Fruit fly (Drosophila melanogaster): Measurements from ENCODE around the gene Try29F.

dm6 chr2L:8982584-8983302 lies 15.6 kb upstream of the Try29F start:
- no peak for TF ChIP-seq Snoo (tag; optimal IDR thresholded peaks at IDR 0.05)
- no peak for TF ChIP-seq fd96Ca (GFP tag; IDR thresholded peaks at IDR 0.05)
- no peak for TF ChIP-seq CG13204 (GFP tag; optimal IDR thresholded peaks at IDR 0.05)
- TF ChIP-seq CG17806 (tag; optimal IDR thresholded peaks at IDR 0.05), result no peak
- TF ChIP-seq CG34367 (tag; optimal IDR thresholded peaks at IDR 0.05), result no peak
- TF ChIP-seq gl (tag; optimal IDR thresholded peaks at IDR 0.05), result no peak
- no peak for TF ChIP-seq CG8301 (tag; optimal IDR thresholded peaks at IDR 0.05)
- no peak for TF ChIP-seq rn (GFP tag; IDR thresholded peaks at IDR 0.05)
- no peak for TF ChIP-seq CG15710 (tag; optimal IDR thresholded peaks at IDR 0.05)
- no peak for TF ChIP-seq EcR (GFP tag; optimal IDR thresholded peaks at IDR 0.05)
- no peak for TF ChIP-seq CG4496 (GFP tag; IDR thresholded peaks at IDR 0.05)

All from whole organism, pupa.